Fruit fly (Drosophila melanogaster) whole organism, embryonic: ENCODE measurements around the gene CG9630.

Source experiments
- Adf1 ChIP-seq: fragments of 200-800 bp; sonication (Bioruptor generic); IDR thresholded peaks from 2 replicates; pipeline ENCODE4 v1.3.6; 2022; ENCODE audit warnings: missing biosample characterization, missing genetic modification characterization
- CG13775 ChIP-seq: fragments of 200-800 bp; sonication (Bioruptor generic); optimal IDR thresholded peaks from 3 replicates; lab custom pipeline; 2017; ENCODE audit warnings: missing biosample characterization, mild to moderate bottlenecking, missing genetic modification characterization
- CG18262 ChIP-seq: fragments of 200-800 bp; optimal IDR thresholded peaks from 3 replicates; lab custom pipeline; 2019; ENCODE audit warnings: missing biosample characterization, mild to moderate bottlenecking, missing genetic modification characterization, moderate library complexity
- Hand ChIP-seq: fragments of 200-800 bp; sonication (Bioruptor generic); optimal IDR thresholded peaks from 2 replicates; lab custom pipeline; 2017; ENCODE audit warnings: mild to moderate bottlenecking, missing biosample characterization, missing genetic modification reagents, missing genetic modification characterization
- sens-2 ChIP-seq: fragments of 200-800 bp; sonication (Bioruptor generic); IDR thresholded peaks from 2 replicates; pipeline ENCODE4 v1.3.6; 2022; ENCODE audit warnings: missing biosample characterization, missing genetic modification characterization

dm6 chr3R:8288790-8289189 is 19.1 kb upstream of the CG9630 start:
- no peak for TF ChIP-seq CG13775 (GFP tag; lab: Kevin White, UChicago)
- no peak for TF ChIP-seq Hand (GFP tag; lab: Kevin White, UChicago)
- no peak for TF ChIP-seq sens-2
- no peak for TF ChIP-seq CG18262 (tag; lab: Kevin White, UChicago)
- TF ChIP-seq Adf1 = no peak
